Fruit fly (Drosophila melanogaster) whole organism, larva: Measurements from ENCODE around the gene CG42538.
A peak's percentile ranks its signal among the peaks of the same experiment; 100 is the strongest.

Experiments
- noc ChIP-seq: fragments of 200-800 bp; sonication (Bioruptor generic); optimal IDR thresholded peaks from 3 replicates; lab custom pipeline; 2019; ENCODE audit warnings: missing biosample characterization, mild to moderate bottlenecking, missing genetic modification characterization, moderate library complexity

The CG42538 gene

DNA sequence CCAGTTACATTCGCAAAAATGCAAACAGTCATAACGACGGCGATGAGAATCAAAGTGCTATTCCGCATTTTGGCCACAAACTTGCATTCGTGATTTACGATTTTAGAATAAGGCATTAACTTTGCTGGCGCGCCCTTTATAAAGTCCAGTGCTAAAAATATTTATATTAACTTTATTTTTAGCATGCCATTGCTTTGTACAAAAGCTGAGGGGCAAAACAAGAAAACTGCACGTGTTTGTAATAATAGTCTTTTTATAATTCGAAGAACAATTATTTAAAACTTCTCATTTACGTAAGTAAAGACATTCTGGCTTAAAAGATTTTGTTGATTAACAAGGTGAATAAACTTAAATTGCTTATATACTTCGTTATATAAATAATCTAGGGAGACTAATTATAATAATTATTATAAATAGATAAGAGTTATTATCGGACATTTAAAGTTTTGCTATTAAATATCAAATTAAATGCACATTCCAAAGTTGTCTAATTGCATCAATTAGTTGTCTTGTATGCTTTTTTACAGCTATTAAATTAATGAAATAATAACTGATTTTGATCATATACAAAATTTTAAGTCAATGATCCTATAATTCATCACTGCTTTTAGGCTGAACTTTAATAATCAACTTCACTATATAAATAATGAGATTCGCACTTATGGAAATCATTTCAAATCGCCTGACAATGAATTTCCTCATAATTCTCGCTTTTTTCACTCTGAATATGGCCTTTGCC, 1.1 kb upstream of the CG42538 start, which contains the start of the genes CG42717 and CG42716:
CG42717 (minus strand) TSS at position 101 of the 739 bp plus-strand sequence.
CG42716 (plus strand) TSS at position 689 of the 739 bp plus-strand sequence.
- TF ChIP-seq noc (tag; lab: Kevin White, UChicago), result no peak

DNA sequence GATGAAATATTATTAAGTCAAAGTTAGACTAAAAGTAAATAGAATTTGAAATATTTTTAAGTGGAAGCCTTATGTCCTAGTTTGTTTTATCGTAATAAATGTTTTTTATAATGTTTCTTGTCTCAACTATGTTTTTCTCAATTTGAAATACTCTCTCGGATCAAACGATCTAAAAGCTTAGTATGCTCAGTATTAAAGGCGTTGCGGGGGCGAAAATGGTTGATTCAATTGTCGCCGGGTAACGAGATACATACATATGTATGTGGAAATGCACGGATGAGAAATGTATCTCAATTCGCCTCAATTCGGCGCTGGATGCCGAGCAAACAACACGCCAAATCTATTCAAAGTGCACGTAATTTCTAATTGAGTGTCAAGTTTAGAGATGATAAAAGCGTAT, 861 bp downstream of the CG42538 start, which contains the start of gene CG5895:
CG5895 (plus strand) TSS at position 301 of the 400 bp plus-strand sequence.
- TF ChIP-seq noc (tag; lab: Kevin White, UChicago), result no peak

DNA sequence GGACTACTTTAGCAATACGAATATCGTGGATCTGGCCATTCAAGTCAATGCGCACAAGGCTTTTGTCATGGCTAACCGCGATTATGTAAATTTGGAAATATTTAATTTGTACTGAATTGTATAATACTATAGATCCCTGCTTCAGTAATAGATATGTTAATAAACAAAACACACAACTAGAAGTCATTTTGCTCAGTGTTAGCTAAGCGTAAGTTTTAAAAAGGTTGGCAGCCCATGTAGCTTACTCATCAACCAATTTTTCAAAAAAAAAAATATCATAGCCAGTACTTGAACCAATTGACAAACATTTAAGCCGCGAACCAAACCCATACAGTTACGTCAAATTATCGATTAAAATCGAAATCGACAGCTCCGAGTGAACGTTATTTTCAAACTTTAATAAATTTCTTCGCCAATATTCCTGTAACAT, 2.7 kb downstream of the CG42538 start:
- no peak for TF ChIP-seq noc (tag; lab: Kevin White, UChicago)

DNA sequence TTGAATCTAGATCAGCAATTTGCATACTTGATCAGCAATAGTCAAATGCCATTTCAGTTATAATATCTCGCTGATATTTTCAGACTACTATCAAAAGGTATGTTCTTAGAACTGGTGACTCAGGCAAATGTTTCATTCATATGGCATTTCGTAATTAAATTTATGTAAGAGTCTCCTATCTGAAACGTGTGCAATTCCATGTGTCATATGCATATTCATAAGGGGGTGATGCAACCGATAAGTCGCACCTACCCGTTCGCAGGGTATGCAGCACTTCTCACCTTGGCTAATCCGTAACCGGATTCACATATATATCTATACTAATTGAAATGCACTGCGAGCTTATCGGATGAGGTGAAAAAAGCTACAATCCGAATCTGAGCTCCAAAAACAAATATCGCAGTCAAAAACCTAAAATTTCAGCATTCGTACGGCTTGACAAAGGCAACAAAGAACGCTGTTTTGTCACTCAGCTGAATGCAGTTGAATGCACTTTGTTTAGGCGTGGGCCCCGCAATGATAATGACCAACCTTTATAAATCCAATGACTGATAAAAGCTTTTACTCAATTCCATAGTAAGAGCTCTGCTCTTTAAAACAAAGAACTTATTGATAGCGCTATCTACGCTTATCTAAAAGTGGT, 3.5 kb downstream of the CG42538 start:
- no peak for TF ChIP-seq noc (tag; lab: Kevin White, UChicago)

DNA sequence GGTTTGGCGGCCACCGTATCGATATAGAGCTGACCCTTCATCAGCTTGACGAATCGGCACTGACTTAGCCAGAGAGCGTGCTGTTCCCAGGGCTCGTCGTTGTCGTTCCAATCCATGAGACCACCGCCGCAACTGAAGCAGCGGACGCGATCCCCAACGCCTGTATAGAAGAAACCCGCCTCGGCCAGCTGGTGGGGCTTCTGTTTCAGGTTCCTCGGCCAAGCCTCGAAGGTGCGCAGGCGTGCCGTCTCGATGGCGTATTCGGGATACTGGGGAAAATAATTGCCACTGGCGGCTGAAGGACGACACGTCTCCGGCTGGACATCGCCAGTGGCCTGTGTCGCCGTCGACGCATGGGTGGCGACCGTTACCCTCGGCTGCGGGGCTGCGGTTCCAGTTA, 4.7 kb downstream of the CG42538 start:
- no peak for TF ChIP-seq noc (tag; lab: Kevin White, UChicago)

DNA sequence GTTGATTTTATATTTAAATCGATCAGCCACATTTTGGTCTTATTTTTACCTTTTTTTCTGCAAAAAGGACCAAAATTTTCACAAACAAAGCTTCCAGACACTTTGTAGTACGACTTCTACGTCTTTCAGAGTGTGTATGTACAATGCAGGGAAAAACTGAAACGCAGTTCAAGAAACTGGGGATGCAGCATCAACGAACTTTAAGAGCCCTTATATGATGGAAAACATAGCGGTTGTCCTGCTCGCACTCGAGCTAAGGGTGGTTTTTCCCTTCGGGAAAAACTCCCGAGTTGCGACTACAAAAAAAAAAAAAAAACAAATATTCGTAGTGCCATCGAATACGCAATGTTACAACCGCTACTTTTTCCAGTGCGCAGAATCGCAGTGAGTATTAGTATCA, 6.1 kb downstream of the CG42538 start:
- TF ChIP-seq noc (tag; lab: Kevin White, UChicago), result no peak

DNA sequence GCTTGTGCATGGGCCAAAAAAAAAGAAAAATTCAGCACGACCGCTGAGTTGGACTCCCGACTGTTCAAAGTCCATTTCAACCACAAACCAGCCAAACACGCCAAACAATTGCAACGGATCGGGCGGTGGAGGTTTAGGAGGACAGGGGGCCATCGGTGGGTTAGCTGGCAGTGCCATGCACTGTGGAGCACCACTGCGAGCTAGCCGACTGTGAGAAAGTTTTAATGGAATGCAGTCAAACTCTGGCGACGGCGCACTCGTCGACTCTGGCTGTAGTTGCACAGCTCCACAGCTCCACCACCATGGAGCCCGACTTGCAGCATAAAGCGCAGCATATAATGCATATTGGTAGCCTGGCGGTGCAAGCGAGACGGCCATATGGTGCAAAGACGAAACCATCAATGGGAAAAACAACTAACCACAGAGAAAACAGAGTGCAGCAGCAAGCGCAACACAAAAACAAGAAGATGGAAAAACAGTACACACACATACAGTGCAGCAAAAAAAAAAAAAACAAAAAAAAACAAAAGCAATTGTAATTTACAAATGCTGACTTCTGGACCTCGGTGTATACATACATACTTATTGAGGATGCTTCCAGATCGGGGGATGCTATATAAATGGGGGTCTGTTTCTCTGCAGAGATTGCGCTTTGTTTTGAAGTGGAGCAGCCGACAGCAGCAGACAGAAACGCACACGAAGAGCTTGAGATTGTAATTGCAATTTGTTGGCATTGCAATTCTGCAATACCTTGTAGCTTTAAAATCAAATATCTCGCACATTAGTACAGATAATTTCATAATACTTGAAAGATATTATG, 7.1 kb downstream of the CG42538 start:
- no peak for TF ChIP-seq noc (tag; lab: Kevin White, UChicago)

DNA sequence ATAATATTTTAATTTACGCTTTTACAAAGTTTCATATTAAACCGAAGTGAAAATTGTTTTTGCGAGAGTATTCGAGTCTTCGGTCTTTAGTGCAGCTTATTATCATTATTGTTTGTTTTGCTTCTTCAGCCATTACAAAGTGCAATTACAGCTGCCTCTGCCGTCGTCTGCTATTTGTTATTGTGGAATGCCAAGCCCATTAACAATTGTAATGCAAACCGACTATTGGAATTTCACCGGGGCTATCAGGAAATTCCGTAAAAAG, 7.7 kb downstream of the CG42538 start:
- TF ChIP-seq noc (tag; lab: Kevin White, UChicago), result no peak

DNA sequence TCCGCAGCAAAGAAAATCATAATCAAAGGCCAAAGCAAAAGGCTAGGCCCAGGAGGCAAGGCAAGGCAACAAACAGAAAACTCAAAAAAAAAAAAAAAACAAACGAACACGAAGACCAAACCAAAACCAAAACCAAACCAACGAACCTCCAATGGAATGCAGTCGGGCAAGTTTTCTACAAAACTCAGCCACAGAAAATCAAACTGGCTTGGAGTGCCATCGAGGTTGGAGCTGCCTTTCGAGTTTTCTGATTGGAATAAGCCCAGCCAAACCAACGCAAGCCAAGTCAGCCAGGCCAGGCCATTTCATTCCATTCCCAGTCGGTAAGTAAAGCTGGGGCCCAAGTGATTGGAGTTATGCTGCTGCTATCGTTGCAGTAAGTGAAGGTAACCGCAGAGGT, 8.3 kb downstream of the CG42538 start:
- no peak for TF ChIP-seq noc (tag; lab: Kevin White, UChicago)

DNA sequence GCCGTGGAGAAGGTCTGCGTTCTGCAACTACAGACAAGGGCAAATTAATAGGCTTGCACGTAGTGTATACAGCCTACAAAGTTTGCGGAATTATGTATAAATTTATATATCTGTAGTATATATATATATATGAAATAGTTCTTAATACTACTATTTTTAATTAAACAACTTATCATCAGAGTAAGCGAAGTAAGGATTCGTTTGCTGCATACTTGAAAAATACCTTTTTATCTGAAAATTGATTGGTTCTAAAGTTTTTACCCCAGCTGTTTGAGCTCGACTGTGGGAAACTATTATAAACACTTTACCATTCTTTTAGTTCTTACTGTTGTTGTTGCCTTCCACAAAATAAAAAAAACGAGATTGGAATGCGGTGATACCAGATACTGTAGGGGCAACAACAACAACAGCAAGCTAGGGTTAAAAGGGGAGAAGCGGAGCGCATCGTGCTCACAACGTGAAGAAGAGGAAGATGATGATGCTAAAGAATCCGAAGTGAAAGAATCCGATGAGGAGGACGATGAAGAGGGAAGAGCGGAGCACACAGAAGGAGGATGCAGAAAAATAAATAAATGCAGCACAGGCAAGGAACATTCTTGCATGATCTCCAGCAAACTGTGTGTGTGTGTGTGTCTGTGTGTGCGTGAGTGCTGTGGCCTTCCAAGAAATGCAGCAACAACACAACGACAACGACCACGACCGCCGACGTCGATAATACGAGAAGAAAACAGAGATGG, 8.9 kb downstream of the CG42538 start:
- TF ChIP-seq noc (tag; lab: Kevin White, UChicago), result no peak

DNA sequence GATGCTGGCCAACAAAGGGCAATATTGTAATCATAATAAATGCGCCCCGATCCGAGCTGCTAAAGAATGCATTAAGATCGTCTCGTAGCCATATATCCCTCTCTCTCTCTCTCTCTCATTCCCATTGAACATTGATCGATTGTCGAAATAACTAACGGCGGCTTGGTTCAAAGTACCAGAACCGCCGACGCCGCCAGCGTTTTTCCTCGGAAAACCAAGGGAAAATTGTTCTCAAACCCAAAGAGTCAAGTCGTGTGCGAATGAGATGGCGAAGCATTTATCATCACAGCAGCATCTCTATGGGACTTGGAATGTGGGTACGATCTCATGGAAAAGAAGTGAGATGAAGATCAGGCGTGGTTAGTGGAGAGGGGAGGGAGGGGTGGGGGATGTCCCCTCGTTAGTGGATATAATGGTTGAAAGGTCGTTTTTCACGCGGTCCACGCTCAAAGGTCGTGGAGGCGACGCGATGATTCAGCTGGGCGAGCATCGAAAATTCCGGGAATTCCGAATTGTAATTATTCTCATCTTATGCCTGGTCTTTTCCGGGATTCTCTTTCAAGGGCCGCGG, 9.5 kb downstream of the CG42538 start:
- no peak for TF ChIP-seq noc (tag; lab: Kevin White, UChicago)

DNA sequence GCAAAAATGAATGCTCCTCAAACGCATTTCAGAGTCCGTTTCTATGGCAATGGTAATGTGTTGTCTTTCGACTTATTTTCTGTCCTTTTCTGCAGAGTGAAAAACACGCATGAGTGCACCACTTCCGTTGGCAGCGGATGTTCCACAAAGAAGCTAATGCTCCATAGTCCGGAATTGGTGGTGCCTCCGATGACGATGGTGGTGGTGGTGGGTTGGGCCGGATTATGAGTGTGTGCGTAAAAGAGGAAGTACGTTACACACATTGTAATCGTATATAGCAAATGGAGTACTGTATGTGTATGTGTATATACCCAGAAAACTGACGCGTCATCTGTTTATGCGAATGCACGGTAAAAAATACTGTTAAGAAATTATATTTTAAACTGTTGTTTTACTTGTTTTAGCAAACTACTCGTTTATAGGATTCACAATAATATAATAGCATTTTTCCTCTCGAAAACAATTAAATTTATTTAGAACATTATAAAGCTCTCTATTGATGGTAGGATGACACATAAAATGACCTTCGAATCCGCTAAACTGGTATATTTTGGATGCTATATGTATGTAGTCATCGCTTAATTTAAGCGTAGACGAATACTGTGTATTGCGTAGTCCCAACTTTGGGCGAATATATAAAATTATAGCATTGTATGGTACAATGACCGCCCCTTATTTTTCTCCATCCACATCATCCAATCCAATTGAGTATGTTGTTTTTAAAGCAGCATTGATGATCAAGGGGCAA, 10.9 kb downstream of the CG42538 start:
- TF ChIP-seq noc (tag; lab: Kevin White, UChicago), result no peak

DNA sequence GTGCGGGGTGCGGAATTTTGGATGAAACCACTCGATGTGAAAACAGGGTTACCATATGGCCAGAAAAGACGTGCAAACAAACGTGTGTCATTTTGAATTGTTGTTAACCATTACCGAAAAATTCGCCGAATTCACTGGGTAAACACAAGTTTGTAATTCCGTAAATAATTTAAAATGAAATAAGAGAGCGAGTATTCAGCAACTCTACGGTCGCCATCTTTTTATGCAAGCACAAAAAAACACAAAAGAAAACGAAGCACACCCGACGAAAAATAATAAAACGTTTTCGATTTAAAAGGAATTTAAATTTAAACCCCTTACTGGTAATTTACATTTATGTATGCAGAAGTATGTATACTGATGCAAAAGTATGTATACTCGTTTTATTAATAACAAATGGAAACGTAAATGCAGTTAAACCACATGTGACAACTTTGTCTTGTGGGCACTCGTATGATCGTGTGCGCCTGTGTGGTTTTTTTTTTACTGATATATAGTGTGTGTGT, 11.6 kb downstream of the CG42538 start:
- peak; percentile 97 for TF ChIP-seq noc (tag; lab: Kevin White, UChicago)

DNA sequence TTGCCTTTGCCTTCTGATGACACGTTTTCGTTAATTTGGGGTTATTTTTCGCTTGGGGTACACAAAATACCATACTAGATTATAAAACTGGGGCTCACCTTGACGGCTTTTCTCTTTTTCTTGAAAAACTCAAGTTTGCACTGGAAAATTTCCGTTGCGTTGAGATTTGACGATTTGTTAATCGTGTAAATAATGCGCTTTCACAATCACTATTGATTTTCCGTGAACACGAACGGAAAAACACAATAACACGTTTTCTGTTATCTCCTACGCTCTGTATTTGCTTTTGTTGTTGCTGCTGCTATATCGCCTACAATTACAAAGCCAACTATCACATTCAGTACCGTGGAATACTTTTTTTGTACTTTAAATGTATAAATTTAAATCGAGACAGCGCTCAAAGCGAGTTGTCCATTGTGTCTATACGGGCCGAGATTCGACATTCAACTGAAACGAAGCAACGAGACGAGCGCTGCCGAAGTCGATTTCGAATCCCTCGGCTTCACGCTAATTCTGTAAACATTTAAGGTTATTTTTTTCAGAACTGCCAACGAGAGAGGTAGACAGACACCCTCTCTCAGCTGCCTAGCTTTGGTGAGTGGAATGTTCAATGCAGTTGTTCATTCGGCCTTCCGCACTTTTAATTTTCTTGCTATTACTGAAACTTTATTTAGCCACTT, 12.2 kb downstream of the CG42538 start:
- peak; percentile 68 for TF ChIP-seq noc (tag; lab: Kevin White, UChicago)
